Fruit fly (Drosophila melanogaster): ENCODE results near the gene Hex-t2.

- TF ChIP-seq cic (GFP tag; optimal IDR thresholded peaks at IDR 0.05) (no peak), CG14711 (tag; optimal IDR thresholded peaks at IDR 0.05) (no peak), CG5204 (GFP tag; optimal IDR thresholded peaks at IDR 0.05) (no peak), tj (GFP tag; optimal IDR thresholded peaks at IDR 0.05) (no peak), CG7101 (tag; optimal IDR thresholded peaks at IDR 0.05) (no peak)
Measured at dm6 chr3R:26443343-26443742, 7.1 kb upstream of the Hex-t2 start.

All from whole organism, adult.